Fruit fly (Drosophila melanogaster): Measurements from ENCODE around the gene CG14453.

The CG14453 gene

DNA sequence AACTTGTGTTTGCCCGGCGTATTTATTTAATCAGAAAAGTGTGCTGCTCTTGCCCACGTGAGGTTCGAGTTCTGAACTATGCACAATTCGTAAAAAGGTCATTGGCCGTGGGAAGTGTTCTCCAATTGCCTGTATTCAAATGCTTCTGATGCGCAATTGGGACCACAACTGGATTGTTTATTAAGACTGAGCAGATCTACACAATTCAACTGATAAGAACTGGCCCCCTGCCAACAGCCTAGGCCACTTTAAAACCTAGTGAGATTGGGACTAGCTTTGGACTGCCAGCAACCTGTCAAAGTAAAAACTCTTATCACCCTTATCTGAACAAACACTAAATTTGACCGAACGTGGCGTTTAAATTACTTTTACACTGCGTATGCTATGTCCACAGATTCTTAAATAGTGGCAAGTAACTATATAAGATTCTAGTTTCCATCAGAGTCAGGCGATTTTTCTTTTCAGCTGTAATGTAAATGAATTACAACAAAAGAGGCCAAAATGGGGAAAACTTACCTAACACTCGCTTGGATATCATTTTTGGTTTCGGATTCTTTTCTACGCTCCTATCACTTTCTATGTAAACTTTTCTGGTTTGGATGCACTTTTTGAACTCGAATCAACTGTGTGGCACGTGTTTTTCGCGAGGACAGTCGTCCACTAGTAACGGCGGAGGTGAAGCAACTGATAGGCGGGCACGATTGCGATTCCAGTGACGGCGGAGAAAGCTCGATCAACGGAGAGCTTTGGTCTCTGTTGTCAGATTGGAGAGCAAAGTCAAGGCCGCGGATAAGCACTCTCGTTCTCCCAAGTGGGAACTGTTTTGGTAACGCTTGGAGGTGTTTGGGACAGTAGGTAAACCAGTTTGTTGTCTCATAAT lies 44.1 kb downstream of the CG14453 start, which contains the start of gene CG11241 (continued):
- TF ChIP-seq Jarid2 (GFP tag; optimal IDR thresholded peaks at IDR 0.05) (peak; percentile 40), CG16779 (GFP tag; IDR thresholded peaks at IDR 0.05) (no peak), Elba2 (GFP tag; optimal IDR thresholded peaks at IDR 0.05) (peak; percentile 62), Hey (tag; optimal IDR thresholded peaks at IDR 0.05) (peak; percentile 72), CG1832 (GFP tag; optimal IDR thresholded peaks at IDR 0.05) (no peak), Dref (GFP tag; IDR thresholded peaks at IDR 0.05) (no peak), D (optimal IDR thresholded peaks at IDR 0.05) (no peak), D (GFP tag; optimal IDR thresholded peaks at IDR 0.05) (no peak), h (optimal IDR thresholded peaks at IDR 0.05) (no peak), insv (GFP tag; optimal IDR thresholded peaks at IDR 0.05) (no peak), ase (GFP tag; IDR thresholded peaks at IDR 0.05) (no peak), Hr78 (GFP tag; optimal IDR thresholded peaks at IDR 0.05) (peak in 1 of 2 experiments; percentile 18), CG34376 (GFP tag; optimal IDR thresholded peaks at IDR 0.05) (peak; percentile 24), CG3281 (GFP tag; optimal IDR thresholded peaks at IDR 0.05) (no peak), Atf-2 (GFP tag; optimal IDR thresholded peaks at IDR 0.05) (no peak), danr (GFP tag; IDR thresholded peaks at IDR 0.05) (no peak), lola (GFP tag; optimal IDR thresholded peaks at IDR 0.05) (no peak), sqz (GFP tag; optimal IDR thresholded peaks at IDR 0.05) (no peak), pfk (GFP tag; optimal IDR thresholded peaks at IDR 0.05) (no peak), CG14667 (GFP tag; IDR thresholded peaks at IDR 0.05) (no peak), Med (GFP tag) (peak; percentile 64), ATbp (GFP tag; optimal IDR thresholded peaks at IDR 0.05) (no peak), Abd-B (GFP tag; optimal IDR thresholded peaks at IDR 0.05) (no peak), CG11456 (GFP tag; IDR thresholded peaks at IDR 0.05) (no peak), grn (GFP tag; optimal IDR thresholded peaks at IDR 0.05) (peak; percentile 45), NFAT (GFP tag; IDR thresholded peaks at IDR 0.05) (no peak), Lpt (GFP tag; optimal IDR thresholded peaks at IDR 0.05) (no peak), Lim3 (GFP tag; IDR thresholded peaks at IDR 0.05) (no peak), CG17186 (GFP tag; optimal IDR thresholded peaks at IDR 0.05) (no peak), CG3995 (GFP tag; optimal IDR thresholded peaks at IDR 0.05) (peak; percentile 51), row (GFP tag; IDR thresholded peaks at IDR 0.05) (no peak), CG17385 (GFP tag; optimal IDR thresholded peaks at IDR 0.05) (no peak), sna (GFP tag; IDR thresholded peaks at IDR 0.05; ENCODE audit: partially characterized antibody) (no peak), YL-1 (GFP tag; optimal IDR thresholded peaks at IDR 0.05) (no peak), lilli (GFP tag; optimal IDR thresholded peaks at IDR 0.05) (no peak), CG31224 (GFP tag; IDR thresholded peaks at IDR 0.05) (no peak), Gsc (GFP tag; IDR thresholded peaks at IDR 0.05) (no peak), CG9437 (GFP tag; optimal IDR thresholded peaks at IDR 0.05) (no peak), sug (tag; optimal IDR thresholded peaks at IDR 0.05) (peak; percentile 100), CG7556 (GFP tag; optimal IDR thresholded peaks at IDR 0.05) (no peak), CG10209 (GFP tag; optimal IDR thresholded peaks at IDR 0.05) (no peak), her (GFP tag; optimal IDR thresholded peaks at IDR 0.05) (no peak), fd102C (GFP tag; optimal IDR thresholded peaks at IDR 0.05) (no peak), wor (GFP tag; IDR thresholded peaks at IDR 0.05) (no peak), Bgb (GFP tag; IDR thresholded peaks at IDR 0.05; ENCODE audit: partially characterized antibody) (no peak), CG13624 (GFP tag; optimal IDR thresholded peaks at IDR 0.05) (no peak), Sox102F (GFP tag; optimal IDR thresholded peaks at IDR 0.05) (no peak), CG1647 (GFP tag; optimal IDR thresholded peaks at IDR 0.05) (no peak), ttk (GFP tag; IDR thresholded peaks at IDR 0.05) (no peak), cato (GFP tag; optimal IDR thresholded peaks at IDR 0.05; ENCODE audit: borderline replicate concordance) (no peak)

Measured in whole organism, embryonic.